Fruit fly (Drosophila melanogaster) whole organism, embryonic: ENCODE results near the gene CG32487.
A peak's percentile ranks its signal among the peaks of the same experiment; 100 is the strongest.

Source experiments
- Aef1 ChIP-seq: fragments of 200-800 bp; sonication (Bioruptor generic); IDR thresholded peaks from 3 replicates; pipeline ENCODE4 v1.3.6; 2022; ENCODE audit warnings: missing biosample characterization, missing genetic modification characterization
- CG1024 ChIP-seq: fragments of 200-800 bp; sonication (Bioruptor generic); IDR thresholded peaks from 2 replicates; pipeline ENCODE4 v1.3.6; 2022; ENCODE audit warnings: missing biosample characterization, missing genetic modification characterization
- CG11696 ChIP-seq: fragments of 200-800 bp; sonication (Bioruptor generic); IDR thresholded peaks from 2 replicates; pipeline ENCODE4 v1.3.6; 2022; ENCODE audit warnings: missing biosample characterization, missing genetic modification characterization
- CG12391 ChIP-seq: fragments of 200-800 bp; sonication (Bioruptor generic); optimal IDR thresholded peaks from 3 replicates; lab custom pipeline; 2018; ENCODE audit warnings: missing biosample characterization, mild to moderate bottlenecking, missing genetic modification characterization, moderate library complexity
- CG14050 ChIP-seq: fragments of 200-800 bp; sonication (Bioruptor generic); IDR thresholded peaks from 3 replicates; pipeline ENCODE4 v1.3.6; 2022; ENCODE audit warnings: missing biosample characterization, missing genetic modification characterization
- CG14965 ChIP-seq: fragments of 200-800 bp; sonication (Bioruptor generic); optimal IDR thresholded peaks from 2 replicates; lab custom pipeline; 2016; ENCODE audit warnings: missing biosample characterization, missing genetic modification characterization, borderline replicate concordance
- CG15011 ChIP-seq: fragments of 200-800 bp; sonication (Bioruptor generic); optimal IDR thresholded peaks from 3 replicates; lab custom pipeline; 2018; ENCODE audit warnings: missing biosample characterization, mild to moderate bottlenecking, missing genetic modification characterization
- CG15601 ChIP-seq: fragments of 200-800 bp; sonication (Bioruptor generic); optimal IDR thresholded peaks from 3 replicates; lab custom pipeline; 2019; ENCODE audit warnings: missing biosample characterization, mild to moderate bottlenecking, missing genetic modification characterization, moderate library complexity
- CG1602 ChIP-seq: fragments of 200-800 bp; sonication (Bioruptor generic); optimal IDR thresholded peaks from 3 replicates; lab custom pipeline; 2016; ENCODE audit warnings: missing biosample characterization, missing genetic modification characterization
- CG17361 ChIP-seq: fragments of 200-800 bp; sonication (Bioruptor generic); IDR thresholded peaks from 3 replicates; pipeline ENCODE4 v1.3.6; 2022; ENCODE audit warnings: missing biosample characterization, missing genetic modification characterization
- CG31441 ChIP-seq: fragments of 200-800 bp; sonication (Bioruptor generic); IDR thresholded peaks from 2 replicates; pipeline ENCODE4 v1.3.6; 2022; ENCODE audit warnings: missing biosample characterization, missing genetic modification characterization
- CG32772 ChIP-seq: fragments of 200-800 bp; sonication (Bioruptor generic); IDR thresholded peaks from 2 replicates; pipeline ENCODE4 v1.3.6; 2022; ENCODE audit warnings: missing biosample characterization, missing genetic modification characterization
- CG3847 ChIP-seq: fragments of 200-800 bp; sonication (Bioruptor generic); IDR thresholded peaks from 2 replicates; pipeline ENCODE4 v1.3.6; 2022; ENCODE audit warnings: missing biosample characterization, missing genetic modification characterization
- CG8089 ChIP-seq: fragments of 200-800 bp; sonication (Bioruptor generic); optimal IDR thresholded peaks from 3 replicates; lab custom pipeline; 2016; ENCODE audit warnings: missing biosample characterization, missing genetic modification characterization
- CG8281 ChIP-seq: fragments of 200-800 bp; sonication (Bioruptor generic); optimal IDR thresholded peaks from 2 replicates; lab custom pipeline; 2018; ENCODE audit warnings: missing biosample characterization, mild to moderate bottlenecking, missing genetic modification characterization, moderate library complexity
- CG8388 ChIP-seq: fragments of 200-800 bp; sonication (Bioruptor generic); optimal IDR thresholded peaks from 2 replicates; lab custom pipeline; 2019; ENCODE audit warnings: missing biosample characterization, mild to moderate bottlenecking, missing genetic modification characterization, moderate library complexity
- CG8944 ChIP-seq: fragments of 200-800 bp; sonication (Bioruptor generic); optimal IDR thresholded peaks from 3 replicates; lab custom pipeline; 2016; ENCODE audit warnings: missing biosample characterization, missing genetic modification characterization
- Dip2 ChIP-seq: fragments of 200-800 bp; sonication (Bioruptor generic); IDR thresholded peaks from 2 replicates; pipeline ENCODE4 v1.3.6; 2022; ENCODE audit warnings: missing biosample characterization, missing genetic modification characterization
- Dll ChIP-seq: fragments of 200-800 bp; sonication (Bioruptor generic); IDR thresholded peaks from 4 replicates; pipeline ENCODE4 v1.3.6; 2022; ENCODE audit warnings: missing biosample characterization, missing genetic modification characterization; ENCODE audit not compliant: partially characterized antibody
- Dref ChIP-seq: fragments of 200-800 bp; sonication (Bioruptor generic); IDR thresholded peaks from 2 replicates; pipeline ENCODE4 v1.3.6; 2022; ENCODE audit warnings: missing biosample characterization, missing genetic modification characterization
- Fer1 ChIP-seq: fragments of 200-800 bp; sonication (Bioruptor generic); optimal IDR thresholded peaks from 2 replicates; lab custom pipeline; 2017; ENCODE audit warnings: missing biosample characterization, mild to moderate bottlenecking, missing genetic modification characterization
- Gsc ChIP-seq: fragments of 200-800 bp; sonication (Bioruptor generic); IDR thresholded peaks from 2 replicates; pipeline ENCODE4 v1.3.6; 2022; ENCODE audit warnings: missing biosample characterization, missing genetic modification characterization
- HLHmδ ChIP-seq: fragments of 200-800 bp; sonication (Bioruptor generic); optimal IDR thresholded peaks from 2 replicates; lab custom pipeline; 2018; ENCODE audit warnings: missing biosample characterization, mild to moderate bottlenecking, missing genetic modification characterization, moderate library complexity
- Hand ChIP-seq: fragments of 200-800 bp; sonication (Bioruptor generic); optimal IDR thresholded peaks from 2 replicates; lab custom pipeline; 2017; ENCODE audit warnings: mild to moderate bottlenecking, missing biosample characterization, missing genetic modification reagents, missing genetic modification characterization
- Hmr ChIP-seq: fragments of 200-800 bp; sonication (Bioruptor generic); optimal IDR thresholded peaks from 3 replicates; lab custom pipeline; 2017; ENCODE audit warnings: mild to moderate bottlenecking, missing biosample characterization, missing genetic modification reagents, missing genetic modification characterization
- MBD-R2 ChIP-seq: fragments of 200-800 bp; sonication (Bioruptor generic); IDR thresholded peaks from 2 replicates; pipeline ENCODE4 v1.3.6; 2022; ENCODE audit warnings: missing biosample characterization, missing genetic modification characterization
- Med ChIP-seq: fragments of 200-800 bp; sonication (Bioruptor generic); peaks from one replicate; lab custom pipeline; 2016; ENCODE audit warnings: missing biosample characterization, missing genetic modification characterization, mild to moderate bottlenecking, inconsistent platforms, moderate library complexity
- Mes4 ChIP-seq: fragments of 200-800 bp; sonication (Bioruptor generic); optimal IDR thresholded peaks from 2 replicates; lab custom pipeline; 2016; ENCODE audit warnings: missing biosample characterization, missing genetic modification characterization
- Mrtf ChIP-seq: fragments of 200-800 bp; sonication (Bioruptor generic); IDR thresholded peaks from 3 replicates; pipeline ENCODE4 v1.3.6; 2022; ENCODE audit warnings: missing biosample characterization, missing genetic modification characterization
- Opbp ChIP-seq: fragments of 200-800 bp; sonication (Bioruptor generic); IDR thresholded peaks from 3 replicates; pipeline ENCODE4 v1.3.6; 2022; ENCODE audit warnings: missing biosample characterization, missing genetic modification characterization; ENCODE audit not compliant: partially characterized antibody
- Scr ChIP-seq: fragments of 200-800 bp; sonication (Bioruptor generic); IDR thresholded peaks from 2 replicates; pipeline ENCODE4 v1.3.6; 2022; ENCODE audit warnings: missing biosample characterization, missing genetic modification characterization; ENCODE audit not compliant: partially characterized antibody
- Tbp ChIP-seq: fragments of >200 bp; optimal IDR thresholded peaks from 2 replicates; lab custom pipeline; 2018; ENCODE audit warnings: missing biosample characterization, missing genetic modification characterization
- al ChIP-seq: fragments of 200-800 bp; sonication (Bioruptor generic); IDR thresholded peaks from 2 replicates; pipeline ENCODE4 v1.3.6; 2022; ENCODE audit warnings: missing biosample characterization, missing genetic modification characterization
- cas ChIP-seq: fragments of 200-800 bp; sonication (Bioruptor generic); IDR thresholded peaks from 2 replicates; pipeline ENCODE4 v1.3.6; 2022; ENCODE audit warnings: missing biosample characterization, missing genetic modification characterization
- dm ChIP-seq: fragments of 200-800 bp; sonication (Bioruptor generic); optimal IDR thresholded peaks from 3 replicates; lab custom pipeline; 2016; ENCODE audit warnings: missing biosample characterization, missing genetic modification characterization
- fd96Cb ChIP-seq: fragments of 200-800 bp; sonication (Bioruptor generic); optimal IDR thresholded peaks from 2 replicates; lab custom pipeline; 2018; ENCODE audit warnings: missing biosample characterization, mild to moderate bottlenecking, missing genetic modification characterization, moderate library complexity
- gt ChIP-seq: fragments of 200-800 bp; sonication (Bioruptor generic); IDR thresholded peaks from 2 replicates; pipeline ENCODE4 v1.3.6; 2022; ENCODE audit warnings: missing biosample characterization, missing genetic modification characterization
- lov ChIP-seq, 2 experiments: fragments of 200-800 bp in 1 of 2; fragments of >200 bp in 1 of 2; sonication (Bioruptor generic) in 1 of 2; IDR thresholded peaks in 1 of 2; optimal IDR thresholded peaks in 1 of 2; 2 replicates in 1 of 2; 3 replicates in 1 of 2; pipeline versions ENCODE4 v1.3.6 to Lab custom; 2017 to 2022; ENCODE audit warnings: missing biosample characterization in 1 of 2, missing genetic modification characterization in 1 of 2
- odd ChIP-seq: fragments of 200-800 bp; sonication (Bioruptor generic); optimal IDR thresholded peaks from 2 replicates; lab custom pipeline; 2017; ENCODE audit warnings: missing biosample characterization, mild to moderate bottlenecking, missing genetic modification characterization
- pan ChIP-seq, 4 experiments: fragments of >200 bp in 3 of 4; fragments of 200-800 bp in 1 of 4; sonication (Bioruptor generic) in 1 of 4; optimal IDR thresholded peaks in 3 of 4; IDR thresholded peaks in 1 of 4; 2 replicates each; pipeline versions ENCODE4 v1.3.6 to Lab custom; 2017 to 2022; ENCODE audit warnings: missing biosample characterization in 2 of 4, missing genetic modification characterization in 2 of 4, mixed read lengths in 1 of 4
- salm ChIP-seq: fragments of 200-800 bp; sonication (Bioruptor generic); optimal IDR thresholded peaks from 2 replicates; lab custom pipeline; 2018; ENCODE audit warnings: missing biosample characterization, mild to moderate bottlenecking, missing genetic modification characterization
- stc ChIP-seq: fragments of 200-800 bp; sonication (Bioruptor generic); IDR thresholded peaks from 2 replicates; pipeline ENCODE4 v1.3.6; 2022; ENCODE audit warnings: missing biosample characterization, missing genetic modification characterization
- tna ChIP-seq: fragments of 200-800 bp; sonication (Bioruptor generic); IDR thresholded peaks from 2 replicates; pipeline ENCODE4 v1.3.6; 2022; ENCODE audit warnings: missing biosample characterization, missing genetic modification characterization; ENCODE audit not compliant: partially characterized antibody
- trh ChIP-seq: fragments of 200-800 bp; sonication (Bioruptor generic); optimal IDR thresholded peaks from 2 replicates; lab custom pipeline; 2016; ENCODE audit warnings: missing biosample characterization, missing genetic modification characterization
- unpg ChIP-seq: fragments of 200-800 bp; sonication (Bioruptor generic); optimal IDR thresholded peaks from 3 replicates; lab custom pipeline; 2018; ENCODE audit warnings: missing biosample characterization, mild to moderate bottlenecking, missing genetic modification characterization, moderate library complexity
- zf30C ChIP-seq: fragments of 200-800 bp; sonication (Bioruptor generic); optimal IDR thresholded peaks from 3 replicates; lab custom pipeline; 2018; ENCODE audit warnings: missing biosample characterization, mild to moderate bottlenecking, missing genetic modification characterization
- zfh1 ChIP-seq: fragments of 200-800 bp; sonication (Bioruptor generic); IDR thresholded peaks from 3 replicates; pipeline ENCODE4 v1.3.6; 2022; ENCODE audit warnings: missing biosample characterization, missing genetic modification characterization

The CG32487 gene

dm6 chr3L:3035769-3036583 lies 18.9 kb upstream of the CG32487 start (continued):
- TF ChIP-seq CG15601 (tag; lab: Kevin White, UChicago) (peak; percentile 87), CG32772 (GFP tag; lab: Robert Waterston, UW) (0 out of 2 replicates have a peak, but pooled peaks have one; percentile 25), Scr (GFP tag; lab: Robert Waterston, UW) (no peak), gt (GFP tag; lab: Robert Waterston, UW) (no peak), Dll (GFP tag; lab: Robert Waterston, UW) (0 out of 4 replicates have a peak, but pooled peaks have one; percentile 29), Mrtf (GFP tag; lab: Robert Waterston, UW) (0 out of 3 replicates have a peak, but pooled peaks have one; percentile 43), tna (GFP tag; lab: Robert Waterston, UW) (no peak), Aef1 (peak; percentile 63), Med (GFP tag; lab: Kevin White, UChicago) (peak; percentile 96), odd (peak; percentile 89), trh (GFP tag; lab: Kevin White, UChicago) (peak; percentile 38), CG12391 (tag; lab: Kevin White, UChicago) (peak; percentile 89), al (peak; percentile 35; the same call in 1 of the 2 replicates), dm (GFP tag; lab: Kevin White, UChicago) (peak; percentile 60), stc (GFP tag; lab: Robert Waterston, UW) (peak; percentile 69; the same call in 1 of the 2 replicates), Fer1 (GFP tag; lab: Kevin White, UChicago) (peak; percentile 93), Opbp (GFP tag; lab: Robert Waterston, UW) (no peak), Hmr (GFP tag; lab: Kevin White, UChicago) (peak; percentile 89), salm (tag; lab: Kevin White, UChicago) (peak; percentile 55), unpg (GFP tag; lab: Kevin White, UChicago) (peak; percentile 91), Gsc (GFP tag; lab: Robert Waterston, UW) (no peak), Dip2 (no peak), CG31441 (GFP tag; lab: Robert Waterston, UW) (peak; percentile 87), CG1602 (GFP tag; lab: Kevin White, UChicago) (peak; percentile 55), CG14050 (GFP tag; lab: Robert Waterston, UW) (peak; percentile 83), zfh1 (GFP tag; lab: Robert Waterston, UW) (peak; percentile 80), cas (GFP tag; lab: Robert Waterston, UW) (no peak), HLHmδ (GFP tag; lab: Kevin White, UChicago) (no peak), Hand (peak; percentile 73), CG17361 (GFP tag; lab: Robert Waterston, UW) (peak; percentile 90), fd96Cb (tag; lab: Kevin White, UChicago) (peak; percentile 81), CG8281 (tag; lab: Kevin White, UChicago) (peak; percentile 59), CG15011 (GFP tag; lab: Kevin White, UChicago) (peak; percentile 88), Mes4 (GFP tag; lab: Kevin White, UChicago) (peak; percentile 64), MBD-R2 (peak; percentile 23; the same call in 1 of the 2 replicates), CG8089 (GFP tag; lab: Kevin White, UChicago) (peak; percentile 11), CG11696 (GFP tag; lab: Robert Waterston, UW) (peak; percentile 47), Dref (GFP tag; lab: Robert Waterston, UW) (no peak), CG8388 (GFP tag; lab: Kevin White, UChicago) (peak; percentile 82), pan (optimal IDR thresholded peaks at IDR 0.05; lab: Kevin White, UChicago) (no peak), pan (GFP tag; optimal IDR thresholded peaks at IDR 0.05 in 1 of 2, IDR thresholded peaks at IDR 0.05 in 1 of 2) (peak in 1 of 2 experiments; percentile 71), Tbp (GFP tag; lab: Kevin White, UChicago) (no peak), CG1024 (GFP tag; lab: Robert Waterston, UW) (peak; percentile 44; the same call in 1 of the 2 replicates), CG14965 (GFP tag; lab: Kevin White, UChicago) (peak; percentile 7), zf30C (no peak), CG3847 (peak; percentile 84), lov (optimal IDR thresholded peaks at IDR 0.05; lab: Kevin White, UChicago) (no peak), lov (GFP tag; IDR thresholded peaks at IDR 0.05; lab: Robert Waterston, UW) (peak; percentile 67; the same call in 1 of the 3 replicates), CG8944 (GFP tag; lab: Kevin White, UChicago) (peak; percentile 33)
